Fruit fly (Drosophila melanogaster): ENCODE results near the gene Marcal1.

Gene Marcal1

DNA sequence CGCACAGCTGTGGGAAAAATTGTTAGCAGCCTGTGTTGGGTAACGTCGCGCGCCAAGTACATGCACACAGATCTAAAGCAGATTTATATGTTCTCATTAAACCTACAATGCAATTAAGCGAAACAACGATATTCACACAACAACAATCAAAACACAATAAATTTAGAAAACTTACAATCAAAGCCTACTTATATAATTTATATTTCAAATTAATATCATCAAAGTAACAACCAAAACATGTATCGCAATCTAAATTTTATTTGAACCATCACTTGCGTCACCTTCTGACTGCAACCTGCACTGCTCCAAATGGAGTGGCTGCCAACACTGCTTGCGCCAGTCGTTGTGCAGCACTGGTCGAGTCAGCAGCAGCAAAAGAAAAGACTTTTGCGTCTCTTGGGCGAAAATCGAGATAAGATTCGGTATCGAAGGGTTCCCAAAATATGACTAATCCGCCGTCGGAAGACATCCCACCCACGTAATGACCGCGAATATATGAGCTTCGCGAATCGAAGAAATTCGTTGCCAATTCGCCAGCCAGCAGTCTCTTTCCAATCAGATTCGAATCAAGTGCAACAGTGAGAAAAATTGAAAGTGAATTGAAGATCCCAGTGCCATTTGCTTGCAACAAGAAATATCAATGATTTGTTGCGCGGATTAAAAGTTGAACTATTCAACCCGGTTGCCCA is 26.1 kb downstream of the Marcal1 start, which contains the start of the genes CG8892 and CG34126 (continued):
- TF ChIP-seq Hr51 (GFP tag; optimal IDR thresholded peaks at IDR 0.05) (peak; percentile 95 to 98), ara (GFP tag; IDR thresholded peaks at IDR 0.05) (peak; percentile 94), bsh (GFP tag; optimal IDR thresholded peaks at IDR 0.05) (peak; percentile 75 to 94), CG3847 (GFP tag; IDR thresholded peaks at IDR 0.05) (peak; percentile 99), pnt (GFP tag; optimal IDR thresholded peaks at IDR 0.05) (peak; percentile 97), CG32772 (GFP tag; IDR thresholded peaks at IDR 0.05) (peak; percentile 96), CG13775 (GFP tag; optimal IDR thresholded peaks at IDR 0.05) (peak; percentile 99), CG3065 (GFP tag; optimal IDR thresholded peaks at IDR 0.05) (peak; percentile 96), CG1647 (GFP tag; optimal IDR thresholded peaks at IDR 0.05) (peak; percentile 98), caup (GFP tag; optimal IDR thresholded peaks at IDR 0.05; ENCODE audit: severe bottlenecking) (peak; percentile 96), CG10543 (GFP tag; optimal IDR thresholded peaks at IDR 0.05) (peak; percentile 98), D19B (GFP tag; optimal IDR thresholded peaks at IDR 0.05) (peak; percentile 91), dysf (GFP tag; IDR thresholded peaks at IDR 0.05) (peak; percentile 98), CHES-1-like (GFP tag; optimal IDR thresholded peaks at IDR 0.05) (peak; percentile 96), zen2 (GFP tag; IDR thresholded peaks at IDR 0.05; ENCODE audit: partially characterized antibody) (no peak), sima (GFP tag; optimal IDR thresholded peaks at IDR 0.05) (peak; percentile 83), CG1792 (GFP tag; optimal IDR thresholded peaks at IDR 0.05) (peak; percentile 93), Bgb (GFP tag; IDR thresholded peaks at IDR 0.05; ENCODE audit: partially characterized antibody) (peak; percentile 45; the same call in 1 of the 2 replicates), btn (GFP tag; optimal IDR thresholded peaks at IDR 0.05) (peak; percentile 64), CG14965 (GFP tag; optimal IDR thresholded peaks at IDR 0.05; ENCODE audit: borderline replicate concordance) (peak; percentile 61), Hr39 (optimal IDR thresholded peaks at IDR 0.05) (peak; percentile 82), cwo (GFP tag; optimal IDR thresholded peaks at IDR 0.05) (peak; percentile 94), CG3838 (GFP tag; optimal IDR thresholded peaks at IDR 0.05) (peak; percentile 87), CG4854 (GFP tag; optimal IDR thresholded peaks at IDR 0.05) (peak; percentile 95), aop (GFP tag; IDR thresholded peaks at IDR 0.05) (peak; percentile 72; the same call in 1 of the 2 replicates), CG8944 (GFP tag; optimal IDR thresholded peaks at IDR 0.05) (peak; percentile 96), CG6683 (GFP tag; optimal IDR thresholded peaks at IDR 0.05) (peak; percentile 93), ham (GFP tag; IDR thresholded peaks at IDR 0.05) (peak; percentile 87), Dbx (GFP tag; IDR thresholded peaks at IDR 0.05) (peak; percentile 98), Atf6 (GFP tag; IDR thresholded peaks at IDR 0.05) (peak; percentile 97), Mrtf (GFP tag; IDR thresholded peaks at IDR 0.05) (peak; percentile 96), br (optimal IDR thresholded peaks at IDR 0.05) (no peak), gce (GFP tag; IDR thresholded peaks at IDR 0.05) (peak; percentile 78; the same call in 2 of the 3 replicates), CG17359 (tag; optimal IDR thresholded peaks at IDR 0.05) (peak; percentile 96), CG2120 (GFP tag; optimal IDR thresholded peaks at IDR 0.05) (peak; percentile 99), NfI (GFP tag; optimal IDR thresholded peaks at IDR 0.05) (peak; percentile 98), CG9215 (GFP tag; IDR thresholded peaks at IDR 0.05) (peak; percentile 97), CG2875 (GFP tag; optimal IDR thresholded peaks at IDR 0.05) (peak; percentile 91), exex (tag; optimal IDR thresholded peaks at IDR 0.05) (peak; percentile 83), pan (optimal IDR thresholded peaks at IDR 0.05) (no peak), pan (GFP tag; optimal IDR thresholded peaks at IDR 0.05 in 1 of 2, IDR thresholded peaks at IDR 0.05 in 1 of 2) (peak in 1 of 2 experiments; percentile 94), kah (GFP tag; optimal IDR thresholded peaks at IDR 0.05) (peak; percentile 87), fd102C (GFP tag; optimal IDR thresholded peaks at IDR 0.05) (peak; percentile 68), fd96Cb (tag; optimal IDR thresholded peaks at IDR 0.05) (peak; percentile 97), Ssrp (tag; optimal IDR thresholded peaks at IDR 0.05) (peak; percentile 97), CG10321 (GFP tag; IDR thresholded peaks at IDR 0.05) (peak; percentile 69), Scr (GFP tag; IDR thresholded peaks at IDR 0.05; ENCODE audit: partially characterized antibody) (peak; percentile 24; the same call in 1 of the 2 replicates), cad (GFP tag; optimal IDR thresholded peaks at IDR 0.05) (no peak), Hmx (GFP tag; optimal IDR thresholded peaks at IDR 0.05) (peak; percentile 94)

Measured in whole organism, embryonic.